Worm (Caenorhabditis elegans) whole organism, L1 larva: ENCODE data around the gene nlp-76.

Experiments used
- C16A3.4 ChIP-seq: fragments of 150-350 bp; optimal IDR thresholded peaks from 2 replicates; lab custom pipeline; 2014; ENCODE audit warnings: missing biosample characterization, missing genetic modification characterization
- aha-1 ChIP-seq: fragments of 150-350 bp; optimal IDR thresholded peaks from 2 replicates; lab custom pipeline; 2014; ENCODE audit warnings: missing biosample characterization, missing genetic modification characterization
- ceh-63 ChIP-seq: fragments of 200-800 bp; sonication (Bioruptor generic); optimal IDR thresholded peaks from 2 replicates; lab custom pipeline; 2018; ENCODE audit warnings: mild to moderate bottlenecking, missing genetic modification characterization, missing compliant biosample characterization
- ceh-88 ChIP-seq: fragments of 200-800 bp; sonication (Bioruptor generic); IDR thresholded peaks from 2 replicates; pipeline ENCODE4 v1.3.6; 2022; ENCODE audit warnings: missing genetic modification characterization, missing compliant biosample characterization
- ces-1 ChIP-seq: fragments of 150-350 bp; optimal IDR thresholded peaks from 2 replicates; lab custom pipeline; 2014; ENCODE audit warnings: missing biosample characterization, missing genetic modification reagents, missing genetic modification characterization
- dpl-1 ChIP-seq, 3 experiments: fragments of 150-350 bp in 2 of 3; sonication (generic microtip) in 1 of 3; optimal IDR thresholded peaks; 2 replicates each; lab custom pipeline; 2014 to 2017; ENCODE audit warnings: missing biosample characterization in 3 of 3, missing genetic modification characterization in 3 of 3, missing genetic modification reagents in 3 of 3
- efl-1 ChIP-seq, 4 experiments: fragments of 150-350 bp; optimal IDR thresholded peaks in 3 of 4; peaks in 1 of 4; 1 replicate in 1 of 4; 2 replicates in 3 of 4; lab custom pipeline; 2014; ENCODE audit warnings: missing biosample characterization in 2 of 4, missing genetic modification characterization in 2 of 4, missing genetic modification reagents in 2 of 4
- elt-2 ChIP-seq: sonication (generic microtip); optimal IDR thresholded peaks from 2 replicates; lab custom pipeline; 2016; ENCODE audit warnings: missing genetic modification characterization, mild to moderate bottlenecking, inconsistent platforms, missing compliant biosample characterization, missing genetic modification reagents
- fkh-10 ChIP-seq: sonication (generic microtip); optimal IDR thresholded peaks from 2 replicates; lab custom pipeline; 2017; ENCODE audit warnings: missing biosample characterization, missing genetic modification reagents, missing genetic modification characterization
- fkh-4 ChIP-seq: sonication (generic microtip); optimal IDR thresholded peaks from 2 replicates; lab custom pipeline; 2016; ENCODE audit warnings: missing compliant biosample characterization, missing genetic modification characterization, borderline replicate concordance
- fos-1 ChIP-seq: fragments of 150-350 bp; optimal IDR thresholded peaks from 2 replicates; lab custom pipeline; 2014; ENCODE audit warnings: missing biosample characterization, missing genetic modification characterization
- grh-1 ChIP-seq: fragments of 200-800 bp; sonication (Bioruptor generic); IDR thresholded peaks from 2 replicates; pipeline ENCODE4 v1.3.6; 2022; ENCODE audit warnings: missing genetic modification reagents, missing genetic modification characterization, missing compliant biosample characterization
- jun-1 ChIP-seq: fragments of 150-350 bp; optimal IDR thresholded peaks from 2 replicates; lab custom pipeline; 2014; ENCODE audit warnings: missing biosample characterization, missing genetic modification reagents, missing genetic modification characterization
- lin-14 ChIP-seq: fragments of 200-800 bp; sonication (Bioruptor generic); optimal IDR thresholded peaks from 2 replicates; lab custom pipeline; 2018; ENCODE audit warnings: mild to moderate bottlenecking, missing genetic modification characterization, moderate library complexity, missing compliant biosample characterization
- lin-35 ChIP-seq, 2 experiments: fragments of 150-350 bp; optimal IDR thresholded peaks; 2 replicates each; lab custom pipeline; 2014; ENCODE audit warnings: missing biosample characterization in 2 of 2, missing genetic modification characterization in 2 of 2, missing genetic modification reagents in 2 of 2
- lin-39 ChIP-seq: fragments of 150-350 bp; optimal IDR thresholded peaks from 2 replicates; lab custom pipeline; 2014; ENCODE audit warnings: missing biosample characterization, missing genetic modification reagents, missing genetic modification characterization
- lir-3 ChIP-seq: sonication (generic microtip); optimal IDR thresholded peaks from 2 replicates; lab custom pipeline; 2016; ENCODE audit warnings: mild to moderate bottlenecking, missing genetic modification characterization, moderate library complexity, missing compliant biosample characterization; ENCODE audit not compliant: poor library complexity
- lsy-2 ChIP-seq, 2 experiments: fragments of 150-350 bp; optimal IDR thresholded peaks; 2 replicates each; lab custom pipeline; 2014; ENCODE audit warnings: missing biosample characterization in 2 of 2, missing genetic modification characterization in 2 of 2
- nhr-12 ChIP-seq: sonication (generic microtip); optimal IDR thresholded peaks from 2 replicates; lab custom pipeline; 2017; ENCODE audit warnings: missing biosample characterization, missing genetic modification characterization
- nhr-20 ChIP-seq: sonication (generic microtip); optimal IDR thresholded peaks from 2 replicates; lab custom pipeline; 2016; ENCODE audit warnings: mild to moderate bottlenecking, missing genetic modification characterization, missing compliant biosample characterization
- nhr-71 ChIP-seq: sonication (generic microtip); optimal IDR thresholded peaks from 2 replicates; lab custom pipeline; 2016; ENCODE audit warnings: mild to moderate bottlenecking, missing genetic modification characterization, moderate library complexity, missing compliant biosample characterization
- nhr-77 ChIP-seq: fragments of 150-350 bp; optimal IDR thresholded peaks from 2 replicates; lab custom pipeline; 2014; ENCODE audit warnings: missing biosample characterization, missing genetic modification characterization
- nhr-84 ChIP-seq: sonication (generic microtip); optimal IDR thresholded peaks from 2 replicates; lab custom pipeline; 2017; ENCODE audit warnings: missing biosample characterization, missing genetic modification characterization
- nhr-90 ChIP-seq: sonication (generic microtip); optimal IDR thresholded peaks from 2 replicates; lab custom pipeline; 2016; ENCODE audit warnings: mild to moderate bottlenecking, missing genetic modification characterization, missing compliant biosample characterization; ENCODE audit not compliant: poor library complexity
- pax-3 ChIP-seq: fragments of 200-800 bp; sonication (Bioruptor generic); optimal IDR thresholded peaks from 2 replicates; lab custom pipeline; 2018; ENCODE audit warnings: mild to moderate bottlenecking, missing genetic modification characterization, moderate library complexity, missing compliant biosample characterization
- pqm-1 ChIP-seq: sonication (generic microtip); optimal IDR thresholded peaks from 3 replicates; lab custom pipeline; 2017; ENCODE audit warnings: missing biosample characterization, missing genetic modification characterization
- skn-1 ChIP-seq: fragments of 150-350 bp; optimal IDR thresholded peaks from 2 replicates; lab custom pipeline; 2014; ENCODE audit warnings: missing biosample characterization, missing genetic modification characterization
- sptf-1 ChIP-seq: fragments of 150-350 bp; optimal IDR thresholded peaks from 2 replicates; lab custom pipeline; 2014; ENCODE audit warnings: missing biosample characterization, missing genetic modification characterization
- swsn-7 ChIP-seq: sonication (generic microtip); optimal IDR thresholded peaks from 2 replicates; lab custom pipeline; 2016; ENCODE audit warnings: missing genetic modification characterization, missing compliant biosample characterization
- tbx-2 ChIP-seq: sonication (generic microtip); optimal IDR thresholded peaks from 2 replicates; lab custom pipeline; 2016; ENCODE audit warnings: missing genetic modification characterization, missing compliant biosample characterization
- unc-130 ChIP-seq: fragments of 150-350 bp; optimal IDR thresholded peaks from 2 replicates; lab custom pipeline; 2017; ENCODE audit warnings: missing biosample characterization, missing genetic modification characterization, inconsistent platforms
- unc-30 ChIP-seq: sonication (generic microtip); optimal IDR thresholded peaks from 2 replicates; lab custom pipeline; 2017; ENCODE audit warnings: missing biosample characterization, missing genetic modification characterization
- unc-86 ChIP-seq: sonication (generic microtip); optimal IDR thresholded peaks from 2 replicates; lab custom pipeline; 2016; ENCODE audit warnings: missing genetic modification characterization, missing compliant biosample characterization
- unc-98 ChIP-seq: fragments of 200-800 bp; sonication (Bioruptor generic); IDR thresholded peaks from 2 replicates; pipeline ENCODE4 v1.3.6; 2022; ENCODE audit warnings: missing genetic modification characterization, missing compliant biosample characterization
- zag-1 ChIP-seq: fragments of 150-350 bp; optimal IDR thresholded peaks from 2 replicates; lab custom pipeline; 2014; ENCODE audit warnings: missing biosample characterization, missing genetic modification characterization
- zip-4 ChIP-seq: fragments of 200-800 bp; sonication (Bioruptor generic); optimal IDR thresholded peaks from 2 replicates; lab custom pipeline; 2018; ENCODE audit warnings: mild to moderate bottlenecking, missing genetic modification characterization, moderate library complexity, missing compliant biosample characterization

The nlp-76 gene

ce11 chrX:12635010-12635409 lies 28.7 kb downstream of the nlp-76 start (continued):
- TF ChIP-seq aha-1 (tag; lab: Kevin White, UChicago) (no peak), ceh-63 (no peak), nhr-77 (tag; lab: Kevin White, UChicago) (peak; percentile 76), unc-86 (tag; lab: Kevin White, UChicago) (no peak), elt-2 (tag; lab: Kevin White, UChicago) (peak; percentile 24), nhr-90 (peak; percentile 42), tbx-2 (tag; lab: Kevin White, UChicago) (peak; percentile 13), efl-1 (optimal IDR thresholded peaks at IDR 0.05; lab: Kevin White, UChicago) (peak; percentile 15 to 78), efl-1 (GFP tag; optimal IDR thresholded peaks at IDR 0.05 in 1 of 2; lab: Kevin White, UChicago) (peak; percentile 77 to 98), nhr-12 (tag; lab: Kevin White, UChicago) (no peak), jun-1 (peak; percentile 40), lin-35 (GFP tag; optimal IDR thresholded peaks at IDR 0.05; lab: Kevin White, UChicago) (peak; percentile 33 to 90)

- no peak for TF ChIP-seq sptf-1 (tag; lab: Kevin White, UChicago)
- TF ChIP-seq lin-14, result peak; percentile 6
- TF ChIP-seq elt-2 (tag; lab: Kevin White, UChicago), result peak; percentile 59
- no peak for TF ChIP-seq efl-1 (optimal IDR thresholded peaks at IDR 0.05; lab: Kevin White, UChicago)
- peak in 1 of 2 experiments; percentile 76 for TF ChIP-seq efl-1 (GFP tag; optimal IDR thresholded peaks at IDR 0.05 in 1 of 2; lab: Kevin White, UChicago)
- TF ChIP-seq fkh-4 (tag; lab: Kevin White, UChicago), result no peak
- no peak for TF ChIP-seq dpl-1 (GFP tag; optimal IDR thresholded peaks at IDR 0.05; lab: Kevin White, UChicago)
- TF ChIP-seq, all 84 proteins: peak for 3
Measured at ce11 chrX:12633862-12634404, 29.8 kb downstream of the nlp-76 start, which contains the start of gene ivns-1. ivns-1 (minus strand) TSS chrX:12634354.

ce11 chrX:12632657-12633056 lies 31.0 kb downstream of the nlp-76 start:
- TF ChIP-seq ces-1, result peak; percentile 23
- TF ChIP-seq nhr-71 (tag; lab: Kevin White, UChicago), result no peak
- no peak for TF ChIP-seq lir-3 (tag; lab: Kevin White, UChicago)
- peak; percentile 48 for TF ChIP-seq lin-14
- no peak for TF ChIP-seq C16A3.4 (tag; lab: Kevin White, UChicago)
- TF ChIP-seq unc-86 (tag; lab: Kevin White, UChicago), result peak; percentile 12
- no peak for TF ChIP-seq efl-1 (optimal IDR thresholded peaks at IDR 0.05; lab: Kevin White, UChicago)
- TF ChIP-seq efl-1 (GFP tag; optimal IDR thresholded peaks at IDR 0.05 in 1 of 2; lab: Kevin White, UChicago), result peak in 1 of 2 experiments; percentile 30
- no peak for TF ChIP-seq skn-1 (tag; lab: Kevin White, UChicago)
- peak; percentile 88 for TF ChIP-seq fkh-10 (GFP tag; lab: Kevin White, UChicago)
- no peak for TF ChIP-seq grh-1 (GFP tag; lab: Robert Waterston, UW)
- TF ChIP-seq, all 84 proteins: peak for 5

ce11 chrX:12631446-12631845 lies 32.3 kb downstream of the nlp-76 start:
- TF ChIP-seq unc-130 (no peak), nhr-84 (tag; lab: Kevin White, UChicago) (no peak), lin-14 (peak; percentile 49), zag-1 (tag; lab: Kevin White, UChicago) (peak; percentile 10), nhr-71 (tag; lab: Kevin White, UChicago) (no peak), pax-3 (tag; lab: Kevin White, UChicago) (no peak), ces-1 (no peak), unc-30 (no peak), unc-98 (GFP tag; lab: Robert Waterston, UW) (no peak), swsn-7 (no peak), fkh-10 (GFP tag; lab: Kevin White, UChicago) (peak; percentile 44), lsy-2 (tag; optimal IDR thresholded peaks at IDR 0.05; lab: Kevin White, UChicago) (no peak), zip-4 (GFP tag; lab: Kevin White, UChicago) (no peak), nhr-20 (tag; lab: Kevin White, UChicago) (no peak), lin-39 (tag; lab: Kevin White, UChicago) (no peak), fos-1 (tag; lab: Kevin White, UChicago) (no peak), lir-3 (tag; lab: Kevin White, UChicago) (no peak), ceh-88 (GFP tag; lab: Robert Waterston, UW) (no peak), unc-86 (tag; lab: Kevin White, UChicago) (no peak), pqm-1 (tag; lab: Kevin White, UChicago) (no peak)
- TF ChIP-seq, all 84 proteins: peak for 3
